Fruit fly (Drosophila melanogaster) whole organism, wandering third instar larva: ENCODE measurements around the gene CG4884.
A peak's percentile ranks its signal among the peaks of the same experiment; 100 is the strongest.

ENCODE experiments used
- CG9705 ChIP-seq: fragments of 200-800 bp; sonication (Bioruptor generic); optimal IDR thresholded peaks from 2 replicates; lab custom pipeline; 2018; ENCODE audit warnings: missing biosample characterization, mild to moderate bottlenecking, missing genetic modification characterization
- CrebA ChIP-seq: fragments of 200-800 bp; sonication (Bioruptor generic); optimal IDR thresholded peaks from 2 replicates; lab custom pipeline; 2016; ENCODE audit warnings: missing biosample characterization, mild to moderate bottlenecking, missing genetic modification characterization, borderline replicate concordance
- Dif ChIP-seq: fragments of 200-275, 200-300 bp; sonication (Bioruptor generic); optimal IDR thresholded peaks from 2 replicates; lab custom pipeline; 2018; ENCODE audit warnings: missing biosample characterization, missing genetic modification characterization; ENCODE audit not compliant: partially characterized antibody
- GATAd ChIP-seq: sonication (Bioruptor generic); optimal IDR thresholded peaks from 2 replicates; lab custom pipeline; 2016; ENCODE audit warnings: missing biosample characterization, missing genetic modification characterization
- HLH106 ChIP-seq: fragments of 200-800 bp; optimal IDR thresholded peaks from 3 replicates; lab custom pipeline; 2019; ENCODE audit warnings: missing biosample characterization, mild to moderate bottlenecking, missing genetic modification characterization, moderate library complexity
- Hnf4 ChIP-seq: fragments of 200-800 bp; sonication (Bioruptor generic); optimal IDR thresholded peaks from 2 replicates; lab custom pipeline; 2016; ENCODE audit warnings: missing biosample characterization, mild to moderate bottlenecking, missing genetic modification characterization
- Hr78 ChIP-seq: fragments of >200 bp; optimal IDR thresholded peaks from 2 replicates; lab custom pipeline; 2017; ENCODE audit warnings: missing biosample characterization, missing genetic modification characterization
- Hr83 ChIP-seq: fragments of 200-300 bp; sonication (Bioruptor generic); optimal IDR thresholded peaks from 2 replicates; lab custom pipeline; 2016; ENCODE audit warnings: missing biosample characterization, mild to moderate bottlenecking, missing genetic modification characterization, moderate library complexity; ENCODE audit not compliant: poor library complexity, severe bottlenecking
- Jra ChIP-seq: sonication (Bioruptor generic); optimal IDR thresholded peaks from 2 replicates; lab custom pipeline; 2016; ENCODE audit warnings: missing biosample characterization, missing genetic modification characterization
- Myc ChIP-seq: fragments of >200 bp; optimal IDR thresholded peaks from 2 replicates; lab custom pipeline; 2017
- N ChIP-seq: fragments of >200 bp; optimal IDR thresholded peaks from 2 replicates; lab custom pipeline; 2018; ENCODE audit warnings: missing biosample characterization, missing external identifiers, missing genetic modification characterization
- OdsH ChIP-seq: fragments of 200-800 bp; sonication (Bioruptor generic); optimal IDR thresholded peaks from 2 replicates; lab custom pipeline; 2016; ENCODE audit warnings: missing biosample characterization, mild to moderate bottlenecking, missing genetic modification characterization
- Rel ChIP-seq, 2 experiments: fragments of 200-800 bp; sonication (Bioruptor generic) in 1 of 2; optimal IDR thresholded peaks; 2 replicates in 1 of 2; 3 replicates in 1 of 2; lab custom pipeline; 2016 to 2019; ENCODE audit warnings: mild to moderate bottlenecking in 2 of 2, missing biosample characterization in 2 of 2, missing genetic modification characterization in 2 of 2, moderate library complexity in 1 of 2
- Sp1 ChIP-seq: fragments of 200-800 bp; sonication (Bioruptor generic); optimal IDR thresholded peaks from 3 replicates; lab custom pipeline; 2019; ENCODE audit warnings: missing biosample characterization, mild to moderate bottlenecking, missing genetic modification characterization, moderate library complexity
- Vsx2 ChIP-seq: fragments of 200-300, 225-300 bp; sonication (Bioruptor generic); optimal IDR thresholded peaks from 2 replicates; lab custom pipeline; 2018; ENCODE audit warnings: missing biosample characterization, missing genetic modification characterization; ENCODE audit not compliant: partially characterized antibody
- br ChIP-seq: fragments of 200-800 bp; sonication (Bioruptor generic); optimal IDR thresholded peaks from 2 replicates; lab custom pipeline; 2016; ENCODE audit warnings: missing biosample characterization, missing genetic modification characterization
- dl ChIP-seq, 2 experiments: fragments of 175-275, 200-275 bp in 1 of 2; fragments of 200-275 bp in 1 of 2; sonication (Bioruptor generic); optimal IDR thresholded peaks; lab custom pipeline; 2018; ENCODE audit warnings: mild to moderate bottlenecking in 2 of 2, missing biosample characterization in 2 of 2, missing genetic modification characterization in 2 of 2, moderate library complexity in 2 of 2; ENCODE audit not compliant: partially characterized antibody in 2 of 2, insufficient read depth in 1 of 2
- dmrt93B ChIP-seq: fragments of 200-800 bp; sonication (Bioruptor generic); optimal IDR thresholded peaks from 2 replicates; lab custom pipeline; 2018; ENCODE audit warnings: missing biosample characterization, mild to moderate bottlenecking, missing genetic modification characterization
- dsf ChIP-seq: sonication (Bioruptor generic); optimal IDR thresholded peaks from 2 replicates; lab custom pipeline; 2016; ENCODE audit warnings: missing biosample characterization, missing genetic modification characterization, borderline replicate concordance
- foxo ChIP-seq, 2 experiments: fragments of 200-800 bp; sonication (Bioruptor generic); optimal IDR thresholded peaks; 2 replicates in 1 of 2; 3 replicates in 1 of 2; lab custom pipeline; 2016 to 2017; ENCODE audit warnings: missing biosample characterization in 2 of 2, missing genetic modification characterization in 2 of 2
- fru ChIP-seq: fragments of 200-800 bp; sonication (Bioruptor generic); optimal IDR thresholded peaks from 3 replicates; lab custom pipeline; 2016; ENCODE audit warnings: missing biosample characterization, mild to moderate bottlenecking, missing genetic modification characterization
- h ChIP-seq: fragments of 200-800 bp; sonication (Bioruptor generic); optimal IDR thresholded peaks from 3 replicates; lab custom pipeline; 2016; ENCODE audit warnings: missing biosample characterization, mild to moderate bottlenecking, missing genetic modification characterization
- jim ChIP-seq: fragments of 175-275, 200-325 bp; sonication (Bioruptor generic); optimal IDR thresholded peaks from 2 replicates; lab custom pipeline; 2016; ENCODE audit warnings: missing biosample characterization, mild to moderate bottlenecking, missing genetic modification characterization
- lola ChIP-seq: fragments of >200 bp; optimal IDR thresholded peaks from 2 replicates; lab custom pipeline; 2017; ENCODE audit warnings: missing biosample characterization, missing genetic modification characterization
- pan ChIP-seq: fragments of >200 bp; optimal IDR thresholded peaks from 2 replicates; lab custom pipeline; 2017
- psq ChIP-seq: fragments of 200-800 bp; sonication (Bioruptor generic); optimal IDR thresholded peaks from 3 replicates; lab custom pipeline; 2017; ENCODE audit warnings: missing biosample characterization, mild to moderate bottlenecking, missing genetic modification characterization, moderate library complexity
- rgr ChIP-seq: fragments of 200-800 bp; sonication (Bioruptor generic); optimal IDR thresholded peaks from 3 replicates; lab custom pipeline; 2016; ENCODE audit warnings: missing biosample characterization, mild to moderate bottlenecking, missing genetic modification characterization
- sv ChIP-seq: fragments of 200-800 bp; sonication (Bioruptor generic); optimal IDR thresholded peaks from 3 replicates; lab custom pipeline; 2016; ENCODE audit warnings: missing biosample characterization, missing genetic modification characterization
- usp ChIP-seq: fragments of >200 bp; optimal IDR thresholded peaks from 2 replicates; lab custom pipeline; 2017; ENCODE audit warnings: missing biosample characterization, missing genetic modification characterization
- woc ChIP-seq: sonication (Bioruptor generic); optimal IDR thresholded peaks from 2 replicates; lab custom pipeline; 2016; ENCODE audit warnings: missing biosample characterization, mild to moderate bottlenecking, missing genetic modification characterization

CG4884 gene

dm6 chr3R:27946555-27947204 lies 12.4 kb downstream of the CG4884 start:
- TF ChIP-seq usp (no peak), Hnf4 (GFP tag; lab: Kevin White, UChicago) (no peak), h (GFP tag; lab: Kevin White, UChicago) (peak; percentile 48), rgr (peak; percentile 47)

- TF ChIP-seq Rel (GFP tag; optimal IDR thresholded peaks at IDR 0.05; lab: Kevin White, UChicago), result no peak
- TF ChIP-seq Rel (tag; optimal IDR thresholded peaks at IDR 0.05; lab: Kevin White, UChicago), result peak; percentile 88
- no peak for TF ChIP-seq Hr78 (GFP tag; lab: Kevin White, UChicago)
- TF ChIP-seq, all 38 proteins: peak for 1
These were observed 13.6 kb downstream of the CG4884 start for dm6 chr3R:27945398-27945797.

DNA sequence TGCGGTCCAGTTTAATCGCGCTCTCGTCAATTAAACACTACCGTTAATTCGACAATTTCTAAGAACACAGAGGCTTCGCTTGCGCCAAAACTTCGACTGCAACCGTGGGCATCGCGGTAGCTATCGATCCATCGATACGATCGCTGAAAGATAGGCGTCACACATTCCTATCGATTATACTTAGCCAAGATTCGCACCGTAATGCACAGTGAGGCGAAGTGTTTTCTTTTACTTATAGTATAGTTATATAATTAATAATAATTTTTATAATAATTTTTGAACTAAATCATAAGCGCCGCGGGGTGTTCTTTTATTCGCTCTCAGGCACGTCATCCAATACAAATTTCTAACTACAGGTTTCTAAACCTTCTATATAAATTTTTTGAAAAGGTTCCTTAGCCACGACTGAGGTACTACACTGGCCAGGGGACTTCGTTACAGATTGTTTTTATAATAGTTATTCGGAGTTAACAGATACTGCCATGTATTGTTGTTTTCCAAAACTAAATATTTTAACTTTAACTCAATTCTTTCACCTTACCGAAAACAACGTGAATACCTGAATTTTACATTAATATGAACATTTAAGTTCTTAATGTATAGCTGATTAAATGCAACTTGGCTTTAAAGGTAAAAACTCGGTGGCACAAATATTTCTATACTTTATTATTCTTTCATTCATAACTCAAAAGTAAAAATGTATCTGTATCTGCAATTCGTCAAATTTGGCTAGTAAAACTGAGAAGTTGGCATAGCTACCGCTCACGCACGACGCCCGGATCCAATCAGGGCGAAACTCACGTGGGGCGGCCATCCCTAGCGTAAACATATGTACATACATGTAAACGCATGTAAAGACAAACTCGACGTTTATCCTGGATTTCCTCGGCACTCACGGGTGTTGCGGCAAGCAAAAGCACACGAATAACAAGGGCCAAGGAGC lies 21.0 kb downstream of the CG4884 start, which contains the start of the genes NSD and BOD1:
Gene NSD (minus strand): TSS at position 102 of the 943 bp plus-strand sequence.
Gene BOD1 (plus strand): TSS at position 494 of the 943 bp plus-strand sequence.
- TF ChIP-seq fru (GFP tag; lab: Kevin White, UChicago), result no peak
- TF ChIP-seq rgr, result peak; percentile 23
- peak; percentile 1 for TF ChIP-seq jim (GFP tag; lab: Kevin White, UChicago)
- TF ChIP-seq Myc (lab: Kevin White, UChicago), result peak; percentile 88
- TF ChIP-seq Hr83 (GFP tag; lab: Kevin White, UChicago), result peak; percentile 78
- no peak for TF ChIP-seq usp
- TF ChIP-seq sv (GFP tag; lab: Kevin White, UChicago), result peak; percentile 9
- TF ChIP-seq Jra (GFP tag; lab: Kevin White, UChicago), result no peak
- TF ChIP-seq N (GFP tag; lab: Kevin White, UChicago), result no peak
- TF ChIP-seq foxo (GFP tag; optimal IDR thresholded peaks at IDR 0.05; lab: Kevin White, UChicago), result peak in 1 of 2 experiments; percentile 57
- TF ChIP-seq HLH106, result peak; percentile 67
- TF ChIP-seq Dif, result peak; percentile 11
- peak; percentile 20 for TF ChIP-seq h (GFP tag; lab: Kevin White, UChicago)
- no peak for TF ChIP-seq dsf (GFP tag; lab: Kevin White, UChicago)
- TF ChIP-seq br (GFP tag; lab: Kevin White, UChicago), result peak; percentile 13
- TF ChIP-seq Sp1 (GFP tag; lab: Kevin White, UChicago), result no peak

dm6 chr3R:27931461-27931860 lies 27.6 kb downstream of the CG4884 start:
- TF ChIP-seq CG9705 (GFP tag; lab: Kevin White, UChicago) (no peak), dl (GFP tag; optimal IDR thresholded peaks at IDR 0.05; lab: Kevin White, UChicago; ENCODE audit: insufficient read depth in 1 of 2, partially characterized antibody in 2 of 2) (no peak), Sp1 (GFP tag; lab: Kevin White, UChicago) (no peak), Vsx2 (GFP tag; lab: Kevin White, UChicago) (no peak), dsf (GFP tag; lab: Kevin White, UChicago) (no peak), br (GFP tag; lab: Kevin White, UChicago) (no peak), GATAd (GFP tag; lab: Kevin White, UChicago) (no peak), lola (GFP tag; lab: Kevin White, UChicago) (no peak), pan (no peak), dmrt93B (no peak), usp (no peak), foxo (GFP tag; optimal IDR thresholded peaks at IDR 0.05; lab: Kevin White, UChicago) (no peak), Hr78 (GFP tag; lab: Kevin White, UChicago) (no peak), Rel (GFP tag; optimal IDR thresholded peaks at IDR 0.05; lab: Kevin White, UChicago) (no peak), Rel (tag; optimal IDR thresholded peaks at IDR 0.05; lab: Kevin White, UChicago) (no peak), Hr83 (GFP tag; lab: Kevin White, UChicago) (no peak), woc (GFP tag; lab: Kevin White, UChicago) (no peak), OdsH (no peak), psq (GFP tag; lab: Kevin White, UChicago) (no peak), CrebA (GFP tag; lab: Kevin White, UChicago) (no peak)
